Worm (Caenorhabditis elegans): Measurements from ENCODE around the gene H43I07.4.

DNA sequence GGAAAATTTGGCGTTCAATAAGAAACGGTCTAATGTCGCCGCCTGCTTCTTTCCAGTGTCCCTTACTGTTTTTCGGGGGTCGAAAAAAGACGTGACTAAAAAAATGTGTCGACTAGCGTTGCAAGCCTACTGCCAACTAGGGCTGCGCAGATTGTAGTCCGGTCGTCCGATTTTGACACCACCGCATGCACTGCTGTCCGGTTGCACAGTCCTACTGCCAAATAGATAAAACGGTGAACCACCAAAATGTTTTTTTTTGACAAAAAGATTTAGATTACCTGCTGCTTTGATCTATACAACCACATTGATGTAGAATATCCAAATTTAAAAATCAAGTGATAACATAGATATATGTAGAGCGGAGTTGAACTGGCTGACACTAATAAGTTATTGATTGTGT lies 32.4 kb downstream of the H43I07.4 start:
- TF ChIP-seq lin-32 (GFP tag; optimal IDR thresholded peaks at IDR 0.05) (no peak), sem-2 (GFP tag; optimal IDR thresholded peaks at IDR 0.05) (no peak), lsy-2 (tag; optimal IDR thresholded peaks at IDR 0.05) (no peak), unc-39 (tag; optimal IDR thresholded peaks at IDR 0.05) (no peak), mab-5 (tag; optimal IDR thresholded peaks at IDR 0.05) (no peak), ceh-83 (GFP tag; optimal IDR thresholded peaks at IDR 0.05) (no peak), elt-1 (tag; optimal IDR thresholded peaks at IDR 0.05; ENCODE audit: borderline replicate concordance, insufficient read depth) (no peak), snpc-4 (tag; optimal IDR thresholded peaks at IDR 0.05) (no peak), unc-62 (GFP tag; optimal IDR thresholded peaks at IDR 0.05) (no peak), nhr-12 (tag; optimal IDR thresholded peaks at IDR 0.05) (no peak)
